Fruit fly (Drosophila melanogaster) S2 (cell line): Measurements from ENCODE around the gene Rab26.

Experiments used
- CG8478 ChIP-seq: fragments of >200 bp; optimal IDR thresholded peaks from 2 replicates; lab custom pipeline; 2018
- CTCF ChIP-seq, 2 experiments: fragments of >200 bp; optimal IDR thresholded peaks; 2 replicates each; lab custom pipeline; 2018

- TF ChIP-seq CTCF (optimal IDR thresholded peaks at IDR 0.05; lab: Kevin White, UChicago) (no peak), CG8478 (lab: Kevin White, UChicago) (no peak)
Observed at dm6 chr3L:21359879-21360278, 41.3 kb downstream of the Rab26 start, which contains the start of gene CG32440.
